Fruit fly (Drosophila melanogaster) whole organism, embryonic: Measurements from ENCODE around the gene Jhbp2.

ENCODE experiments used
- Atf3 ChIP-seq: fragments of 200-800 bp; sonication (Bioruptor generic); optimal IDR thresholded peaks from 3 replicates; lab custom pipeline; 2016; ENCODE audit warnings: missing biosample characterization, missing genetic modification characterization
- Blimp-1 ChIP-seq: fragments of 200-800 bp; sonication (Bioruptor generic); optimal IDR thresholded peaks from 3 replicates; lab custom pipeline; 2018; ENCODE audit warnings: missing biosample characterization, missing genetic modification characterization, mild to moderate bottlenecking, moderate library complexity, missing genetic modification reagents
- C15 ChIP-seq: fragments of 200-800 bp; sonication (Bioruptor generic); IDR thresholded peaks from 3 replicates; pipeline ENCODE4 v1.3.6; 2022; ENCODE audit warnings: missing biosample characterization, missing genetic modification characterization
- CG10654 ChIP-seq: fragments of 200-800 bp; sonication (Bioruptor generic); optimal IDR thresholded peaks from 2 replicates; lab custom pipeline; 2016; ENCODE audit warnings: missing biosample characterization, missing genetic modification characterization
- CG10959 ChIP-seq: fragments of 200-800 bp; sonication (Bioruptor generic); IDR thresholded peaks from 2 replicates; pipeline ENCODE4 v1.3.6; 2022; ENCODE audit warnings: missing biosample characterization, missing genetic modification characterization
- CG11695 ChIP-seq: fragments of 200-800 bp; sonication (Bioruptor generic); IDR thresholded peaks from 3 replicates; pipeline ENCODE4 v1.3.6; 2022; ENCODE audit warnings: missing biosample characterization, missing genetic modification characterization
- CG12391 ChIP-seq: fragments of 200-800 bp; sonication (Bioruptor generic); optimal IDR thresholded peaks from 3 replicates; lab custom pipeline; 2018; ENCODE audit warnings: missing biosample characterization, mild to moderate bottlenecking, missing genetic modification characterization, moderate library complexity
- CG12659 ChIP-seq: fragments of 200-800 bp; sonication (Bioruptor generic); optimal IDR thresholded peaks from 3 replicates; lab custom pipeline; 2017; ENCODE audit warnings: mild to moderate bottlenecking, missing biosample characterization, missing genetic modification reagents, missing genetic modification characterization
- CG13775 ChIP-seq: fragments of 200-800 bp; sonication (Bioruptor generic); optimal IDR thresholded peaks from 3 replicates; lab custom pipeline; 2017; ENCODE audit warnings: missing biosample characterization, mild to moderate bottlenecking, missing genetic modification characterization
- CG15269 ChIP-seq: fragments of 200-800 bp; sonication (Bioruptor generic); optimal IDR thresholded peaks from 2 replicates; lab custom pipeline; 2018; ENCODE audit warnings: missing biosample characterization, mild to moderate bottlenecking, missing genetic modification characterization, moderate library complexity
- CG16815 ChIP-seq: fragments of 200-800 bp; sonication (Bioruptor generic); optimal IDR thresholded peaks from 3 replicates; lab custom pipeline; 2017; ENCODE audit warnings: missing biosample characterization, mild to moderate bottlenecking, missing genetic modification characterization
- CG17361 ChIP-seq: fragments of 200-800 bp; sonication (Bioruptor generic); IDR thresholded peaks from 3 replicates; pipeline ENCODE4 v1.3.6; 2022; ENCODE audit warnings: missing biosample characterization, missing genetic modification characterization
- CG18764 ChIP-seq: fragments of 200-800 bp; sonication (Bioruptor generic); optimal IDR thresholded peaks from 3 replicates; lab custom pipeline; 2016; ENCODE audit warnings: missing biosample characterization, missing genetic modification characterization
- CG2712 ChIP-seq: fragments of 200-800 bp; optimal IDR thresholded peaks from 3 replicates; lab custom pipeline; 2019; ENCODE audit warnings: missing biosample characterization, mild to moderate bottlenecking, missing genetic modification characterization, moderate library complexity
- CG5180 ChIP-seq: fragments of 200-800 bp; sonication (Bioruptor generic); optimal IDR thresholded peaks from 3 replicates; lab custom pipeline; 2017; ENCODE audit warnings: missing biosample characterization, missing genetic modification characterization, mild to moderate bottlenecking, moderate library complexity, missing genetic modification reagents
- CHES-1-like ChIP-seq: fragments of 200-800 bp; sonication (Bioruptor generic); optimal IDR thresholded peaks from 2 replicates; lab custom pipeline; 2016; ENCODE audit warnings: missing biosample characterization, missing genetic modification characterization
- CTCF ChIP-seq: fragments of 200-800 bp; sonication (Bioruptor generic); optimal IDR thresholded peaks from 2 replicates; lab custom pipeline; 2017; ENCODE audit warnings: missing biosample characterization, mild to moderate bottlenecking, missing genetic modification characterization, moderate library complexity
- D ChIP-seq, 2 experiments: fragments of 200-800 bp in 1 of 2; fragments of >200 bp in 1 of 2; sonication (Bioruptor generic) in 1 of 2; optimal IDR thresholded peaks; 2 replicates in 1 of 2; 3 replicates in 1 of 2; lab custom pipeline; 2017; ENCODE audit warnings: mild to moderate bottlenecking in 1 of 2, missing biosample characterization in 1 of 2, missing genetic modification characterization in 1 of 2, missing genetic modification reagents in 1 of 2
- Dip3 ChIP-seq: fragments of 200-800 bp; sonication (Bioruptor generic); optimal IDR thresholded peaks from 3 replicates; lab custom pipeline; 2016; ENCODE audit warnings: missing biosample characterization, missing genetic modification characterization
- Eip74EF ChIP-seq, 2 experiments: fragments of 200-800 bp in 1 of 2; fragments of >200 bp in 1 of 2; sonication (Bioruptor generic) in 1 of 2; optimal IDR thresholded peaks; 2 replicates each; lab custom pipeline; 2017 to 2019; ENCODE audit warnings: missing biosample characterization in 2 of 2, missing genetic modification characterization in 2 of 2, mild to moderate bottlenecking in 1 of 2, moderate library complexity in 1 of 2
- Hr78 ChIP-seq, 2 experiments: fragments of 200-800 bp in 1 of 2; fragments of >200 bp in 1 of 2; sonication (Bioruptor generic) in 1 of 2; optimal IDR thresholded peaks; 2 replicates each; lab custom pipeline; 2017 to 2019; ENCODE audit warnings: missing biosample characterization in 2 of 2, missing genetic modification characterization in 2 of 2, mild to moderate bottlenecking in 1 of 2, moderate library complexity in 1 of 2
- Jarid2 ChIP-seq: fragments of 200-800 bp; sonication (Bioruptor generic); optimal IDR thresholded peaks from 3 replicates; lab custom pipeline; 2017; ENCODE audit warnings: mild to moderate bottlenecking, missing biosample characterization, missing genetic modification reagents, missing genetic modification characterization
- Kr ChIP-seq: fragments of 200-800 bp; sonication (Bioruptor generic); optimal IDR thresholded peaks from 2 replicates; lab custom pipeline; 2017; ENCODE audit warnings: missing biosample characterization, mild to moderate bottlenecking, missing genetic modification characterization
- Max ChIP-seq: fragments of 200-800 bp; sonication (Bioruptor generic); optimal IDR thresholded peaks from 2 replicates; lab custom pipeline; 2016; ENCODE audit warnings: missing biosample characterization, mild to moderate bottlenecking, missing genetic modification characterization
- NC2β ChIP-seq: fragments of 200-800 bp; sonication (Bioruptor generic); optimal IDR thresholded peaks from 2 replicates; lab custom pipeline; 2016; ENCODE audit warnings: missing biosample characterization, missing genetic modification characterization
- Nf-YB ChIP-seq: fragments of 200-800 bp; sonication (Bioruptor generic); optimal IDR thresholded peaks from 3 replicates; lab custom pipeline; 2019; ENCODE audit warnings: missing biosample characterization, mild to moderate bottlenecking, missing genetic modification characterization, moderate library complexity
- Rx ChIP-seq: fragments of 200-800 bp; sonication (Bioruptor generic); IDR thresholded peaks from 2 replicates; pipeline ENCODE4 v1.3.6; 2022; ENCODE audit warnings: missing biosample characterization, missing genetic modification characterization
- Spps ChIP-seq: fragments of 200-800 bp; sonication (Bioruptor generic); optimal IDR thresholded peaks from 2 replicates; lab custom pipeline; 2018; ENCODE audit warnings: missing biosample characterization, mild to moderate bottlenecking, missing genetic modification characterization
- Taf1 ChIP-seq: fragments of 200-800 bp; sonication (Bioruptor generic); IDR thresholded peaks from 2 replicates; pipeline ENCODE4 v1.3.6; 2022; ENCODE audit warnings: missing biosample characterization, missing genetic modification characterization
- Vsx1 ChIP-seq: fragments of 200-800 bp; sonication (Bioruptor generic); optimal IDR thresholded peaks from 2 replicates; lab custom pipeline; 2017; ENCODE audit warnings: missing biosample characterization, mild to moderate bottlenecking, missing genetic modification characterization, missing genetic modification reagents
- ap ChIP-seq: fragments of 200-800 bp; sonication (Bioruptor generic); IDR thresholded peaks from 2 replicates; pipeline ENCODE4 v1.3.6; 2022; ENCODE audit warnings: missing biosample characterization, missing genetic modification characterization
- az2 ChIP-seq: fragments of 200-800 bp; sonication (Bioruptor generic); optimal IDR thresholded peaks from 3 replicates; lab custom pipeline; 2016; ENCODE audit warnings: missing biosample characterization, missing genetic modification characterization
- chinmo ChIP-seq: fragments of 200-800 bp; sonication (Bioruptor generic); IDR thresholded peaks from 4 replicates; pipeline ENCODE4 v1.3.6; 2022; ENCODE audit warnings: missing biosample characterization, missing genetic modification characterization; ENCODE audit not compliant: partially characterized antibody
- crp ChIP-seq, 2 experiments: fragments of 200-800 bp; sonication (Bioruptor generic); optimal IDR thresholded peaks; 2 replicates in 1 of 2; 3 replicates in 1 of 2; lab custom pipeline; 2017; ENCODE audit warnings: missing biosample characterization in 2 of 2, missing genetic modification characterization in 2 of 2, mild to moderate bottlenecking in 1 of 2, moderate library complexity in 1 of 2
- dmrt99B ChIP-seq: fragments of 200-800 bp; sonication (Bioruptor generic); optimal IDR thresholded peaks from 2 replicates; lab custom pipeline; 2018; ENCODE audit warnings: missing biosample characterization, mild to moderate bottlenecking, missing genetic modification characterization, moderate library complexity
- dysf ChIP-seq: fragments of 200-800 bp; sonication (Bioruptor generic); IDR thresholded peaks from 3 replicates; pipeline ENCODE4 v1.3.6; 2022; ENCODE audit warnings: missing biosample characterization, missing genetic modification characterization
- nerfin-1 ChIP-seq: fragments of 200-800 bp; sonication (Bioruptor generic); optimal IDR thresholded peaks from 3 replicates; lab custom pipeline; 2019; ENCODE audit warnings: missing biosample characterization, mild to moderate bottlenecking, missing genetic modification characterization, moderate library complexity
- odd ChIP-seq: fragments of 200-800 bp; sonication (Bioruptor generic); optimal IDR thresholded peaks from 2 replicates; lab custom pipeline; 2017; ENCODE audit warnings: missing biosample characterization, mild to moderate bottlenecking, missing genetic modification characterization
- p53 ChIP-seq: fragments of 200-800 bp; sonication (Bioruptor generic); optimal IDR thresholded peaks from 2 replicates; lab custom pipeline; 2016; ENCODE audit warnings: missing biosample characterization, missing genetic modification characterization
- pho ChIP-seq: fragments of 200-800 bp; sonication (Bioruptor generic); optimal IDR thresholded peaks from 2 replicates; lab custom pipeline; 2016; ENCODE audit warnings: missing biosample characterization, missing genetic modification characterization
- rib ChIP-seq: fragments of 200-800 bp; sonication (Bioruptor generic); IDR thresholded peaks from 2 replicates; pipeline ENCODE4 v1.3.6; 2022; ENCODE audit warnings: missing biosample characterization, missing genetic modification characterization
- sc ChIP-seq, 3 experiments: fragments of >200 bp in 2 of 3; fragments of 200-800 bp in 1 of 3; sonication (Bioruptor generic) in 1 of 3; optimal IDR thresholded peaks; 2 replicates in 2 of 3; 3 replicates in 1 of 3; lab custom pipeline; 2017; ENCODE audit warnings: mild to moderate bottlenecking in 1 of 3, missing biosample characterization in 1 of 3, missing genetic modification characterization in 1 of 3, missing genetic modification reagents in 1 of 3
- sens ChIP-seq: fragments of 200-800 bp; sonication (Bioruptor generic); peaks from one replicate; lab custom pipeline; 2016; ENCODE audit warnings: missing biosample characterization, missing genetic modification characterization
- shn ChIP-seq: fragments of 200-800 bp; sonication (Bioruptor generic); optimal IDR thresholded peaks from 3 replicates; lab custom pipeline; 2016; ENCODE audit warnings: missing biosample characterization, missing genetic modification characterization
- trem ChIP-seq: fragments of 200-800 bp; optimal IDR thresholded peaks from 3 replicates; lab custom pipeline; 2019; ENCODE audit warnings: missing biosample characterization, mild to moderate bottlenecking, missing genetic modification characterization, moderate library complexity
- unpg ChIP-seq: fragments of 200-800 bp; sonication (Bioruptor generic); optimal IDR thresholded peaks from 3 replicates; lab custom pipeline; 2018; ENCODE audit warnings: missing biosample characterization, mild to moderate bottlenecking, missing genetic modification characterization, moderate library complexity
- zen ChIP-seq: fragments of 200-800 bp; sonication (Bioruptor generic); optimal IDR thresholded peaks from 3 replicates; lab custom pipeline; 2018; ENCODE audit warnings: missing biosample characterization, mild to moderate bottlenecking, missing genetic modification characterization, moderate library complexity

Jhbp2 gene

dm6 chr3R:4989150-4990017 is 28.2 kb upstream of the Jhbp2 start (continued):
- peak; percentile 36 for TF ChIP-seq nerfin-1 (tag; lab: Kevin White, UChicago)
- TF ChIP-seq dysf = 0 out of 3 replicates have a peak, but pooled peaks have one; percentile 5
- peak; percentile 40 for TF ChIP-seq Spps (tag; lab: Kevin White, UChicago)
- peak; percentile 22 for TF ChIP-seq unpg (GFP tag; lab: Kevin White, UChicago)
- no peak for TF ChIP-seq CG18764 (GFP tag; lab: Kevin White, UChicago)
- TF ChIP-seq D (optimal IDR thresholded peaks at IDR 0.05; lab: Kevin White, UChicago) = no peak
- TF ChIP-seq D (GFP tag; optimal IDR thresholded peaks at IDR 0.05; lab: Kevin White, UChicago) = peak; percentile 79
- TF ChIP-seq zen (tag; lab: Kevin White, UChicago) = peak; percentile 87
- no peak for TF ChIP-seq Rx
- TF ChIP-seq C15 (GFP tag; lab: Robert Waterston, UW) = no peak
- no peak for TF ChIP-seq CG11695 (GFP tag; lab: Robert Waterston, UW)
- TF ChIP-seq CG13775 (GFP tag; lab: Kevin White, UChicago) = peak; percentile 71
- no peak for TF ChIP-seq crp (GFP tag; optimal IDR thresholded peaks at IDR 0.05; lab: Kevin White, UChicago)
- no peak for TF ChIP-seq Taf1 (GFP tag; lab: Robert Waterston, UW)
- peak; percentile 11 for TF ChIP-seq Kr (GFP tag; lab: Kevin White, UChicago)
- peak; percentile 14 for TF ChIP-seq NC2β (GFP tag; lab: Kevin White, UChicago)
- peak; percentile 40 for TF ChIP-seq pho
- TF ChIP-seq chinmo (GFP tag; lab: Robert Waterston, UW) = 0 out of 4 replicates have a peak, but pooled peaks have one; percentile 22
- TF ChIP-seq Hr78 (GFP tag; optimal IDR thresholded peaks at IDR 0.05; lab: Kevin White, UChicago) = peak in 1 of 2 experiments; percentile 64
- peak; percentile 23 for TF ChIP-seq CG12659 (GFP tag; lab: Kevin White, UChicago)
- TF ChIP-seq CG15269 (tag; lab: Kevin White, UChicago) = no peak
- peak; percentile 44 for TF ChIP-seq odd (GFP tag; lab: Kevin White, UChicago)
- peak; percentile 80 for TF ChIP-seq CG16815
- TF ChIP-seq CTCF = no peak
- TF ChIP-seq CG2712 (tag; lab: Kevin White, UChicago) = peak; percentile 82
- no peak for TF ChIP-seq Dip3 (GFP tag; lab: Kevin White, UChicago)
- TF ChIP-seq Atf3 (GFP tag; lab: Kevin White, UChicago) = peak; percentile 24
- peak; percentile 46 for TF ChIP-seq CG10959
- peak; percentile 39 for TF ChIP-seq shn
- peak in 1 of 2 experiments; percentile 38 for TF ChIP-seq Eip74EF (GFP tag; optimal IDR thresholded peaks at IDR 0.05; lab: Kevin White, UChicago)
- peak; percentile 59 for TF ChIP-seq az2 (GFP tag; lab: Kevin White, UChicago)
- TF ChIP-seq rib = peak; percentile 44; the same call in 1 of the 2 replicates
- TF ChIP-seq CHES-1-like = peak; percentile 57
- peak; percentile 97 for TF ChIP-seq sens
- peak; percentile 36 for TF ChIP-seq CG5180 (GFP tag; lab: Kevin White, UChicago)
- peak; percentile 64 for TF ChIP-seq dmrt99B
- TF ChIP-seq CG17361 (GFP tag; lab: Robert Waterston, UW) = peak; percentile 85
- TF ChIP-seq Blimp-1 (GFP tag; lab: Kevin White, UChicago) = peak; percentile 47
- peak; percentile 70 for TF ChIP-seq trem (tag; lab: Kevin White, UChicago)
- TF ChIP-seq Nf-YB (GFP tag; lab: Kevin White, UChicago) = peak; percentile 51
- TF ChIP-seq p53 (GFP tag; lab: Kevin White, UChicago) = peak; percentile 39
- peak; percentile 2 for TF ChIP-seq Max (GFP tag; lab: Kevin White, UChicago)
- TF ChIP-seq CG10654 (GFP tag; lab: Kevin White, UChicago) = peak; percentile 36
- TF ChIP-seq ap (GFP tag; lab: Robert Waterston, UW) = no peak
- TF ChIP-seq sc (optimal IDR thresholded peaks at IDR 0.05; lab: Kevin White, UChicago) = no peak
- peak; percentile 15 for TF ChIP-seq sc (GFP tag; optimal IDR thresholded peaks at IDR 0.05; lab: Kevin White, UChicago)
- no peak for TF ChIP-seq Jarid2 (GFP tag; lab: Kevin White, UChicago)
- TF ChIP-seq CG12391 (tag; lab: Kevin White, UChicago) = peak; percentile 77
- peak; percentile 10 for TF ChIP-seq Vsx1 (GFP tag; lab: Kevin White, UChicago)
